Worm (Caenorhabditis elegans): ENCODE data around the gene sel-7.

sel-7 gene

ce11 chrX:14313627-14314026 lies 26.7 kb downstream of the sel-7 start, which contains the start of gene prx-1:
Gene prx-1 (plus strand): TSS chrX:14313927.
- TF ChIP-seq hmbx-1 (tag; optimal IDR thresholded peaks at IDR 0.05): no peak
- TF ChIP-seq ama-1 (optimal IDR thresholded peaks at IDR 0.05): no peak
- TF ChIP-seq tbx-11 (GFP tag; IDR thresholded peaks at IDR 0.05): no peak
- no peak for TF ChIP-seq hmg-4 (GFP tag; optimal IDR thresholded peaks at IDR 0.05)
- TF ChIP-seq tra-4 (tag; optimal IDR thresholded peaks at IDR 0.05): no peak
- no peak for TF ChIP-seq F13C5.2 (tag; optimal IDR thresholded peaks at IDR 0.05)
- no peak for TF ChIP-seq B0310.2 (tag; optimal IDR thresholded peaks at IDR 0.05)

DNA sequence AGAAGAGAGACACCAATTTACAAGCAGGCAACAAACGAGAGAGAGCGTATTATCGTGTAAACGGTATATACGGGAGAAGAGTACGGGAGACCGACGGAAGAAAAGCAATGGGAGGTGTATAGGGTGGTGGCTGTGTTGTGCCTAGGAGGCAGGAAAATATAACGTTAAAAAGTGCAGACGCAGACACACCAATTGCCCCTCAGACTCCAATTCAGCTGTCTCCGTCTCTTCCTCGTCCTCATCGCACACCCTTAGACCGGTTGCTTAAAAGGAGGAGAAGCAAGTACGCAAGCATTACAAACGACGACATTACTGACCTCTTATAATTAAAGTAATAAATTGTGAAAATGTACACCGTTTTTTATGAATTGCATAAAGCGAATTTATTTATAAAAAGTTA lies 27.9 kb downstream of the sel-7 start:
- TF ChIP-seq ceh-13 (GFP tag; optimal IDR thresholded peaks at IDR 0.05) (peak; percentile 4), ama-1 (optimal IDR thresholded peaks at IDR 0.05) (no peak), F13C5.2 (tag; optimal IDR thresholded peaks at IDR 0.05) (peak; percentile 76), scrt-1 (GFP tag; IDR thresholded peaks at IDR 0.05) (0 out of 2 replicates have a peak, but pooled peaks have one; percentile 28), hnd-1 (tag; optimal IDR thresholded peaks at IDR 0.05) (no peak), tbx-11 (GFP tag; IDR thresholded peaks at IDR 0.05) (no peak), hmbx-1 (tag; optimal IDR thresholded peaks at IDR 0.05) (no peak), B0310.2 (tag; optimal IDR thresholded peaks at IDR 0.05) (peak; percentile 54), aly-1 (tag; optimal IDR thresholded peaks at IDR 0.05) (no peak), sea-1 (GFP tag; conservative IDR thresholded peaks at IDR 0.05) (no peak), tbx-37 (GFP tag; conservative IDR thresholded peaks at IDR 0.05) (0 out of 2 replicates have a peak, but pooled peaks have one; percentile 18), tra-4 (tag; optimal IDR thresholded peaks at IDR 0.05) (no peak), ets-7 (tag; optimal IDR thresholded peaks at IDR 0.05) (no peak), pes-1 (GFP tag; IDR thresholded peaks at IDR 0.05) (no peak), ceh-36 (tag; optimal IDR thresholded peaks at IDR 0.05) (no peak), hmg-4 (GFP tag; optimal IDR thresholded peaks at IDR 0.05) (peak; percentile 88), flt-1 (GFP tag; IDR thresholded peaks at IDR 0.05) (peak; percentile 59; the same call in 1 of the 2 replicates)

DNA sequence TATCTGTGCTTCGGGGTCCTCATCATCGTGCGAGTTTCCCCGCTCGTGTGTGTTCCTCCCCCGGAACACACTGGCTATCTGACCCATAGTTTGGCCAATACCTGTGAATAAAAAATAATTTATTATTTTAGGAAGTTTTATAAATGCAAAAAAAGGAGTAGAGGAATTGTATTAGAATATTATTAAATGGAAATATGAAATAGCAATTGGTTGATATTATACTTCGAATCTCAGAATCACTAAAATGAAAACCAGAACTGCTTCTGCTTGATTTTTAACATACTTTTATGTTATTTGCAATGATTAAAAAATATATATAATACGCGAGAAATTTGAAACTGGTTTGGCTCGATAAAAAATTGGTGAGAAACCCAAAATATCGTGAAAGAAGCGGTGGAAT lies 28.7 kb downstream of the sel-7 start, which contains the start of gene mgrn-1:
Gene mgrn-1 (minus strand): TSS at position 101 of the 400 bp plus-strand sequence.
- TF ChIP-seq tbx-37 (GFP tag; conservative IDR thresholded peaks at IDR 0.05): no peak

- TF ChIP-seq ama-1 (optimal IDR thresholded peaks at IDR 0.05) (no peak), sea-1 (GFP tag; conservative IDR thresholded peaks at IDR 0.05) (no peak), tra-4 (tag; optimal IDR thresholded peaks at IDR 0.05) (no peak), ets-7 (tag; optimal IDR thresholded peaks at IDR 0.05) (no peak), tbx-37 (GFP tag; conservative IDR thresholded peaks at IDR 0.05) (no peak), pes-1 (GFP tag; IDR thresholded peaks at IDR 0.05) (no peak), F13C5.2 (tag; optimal IDR thresholded peaks at IDR 0.05) (no peak)
Measured at ce11 chrX:14309656-14310055, 30.6 kb downstream of the sel-7 start.

- TF ChIP-seq pes-1 (GFP tag; IDR thresholded peaks at IDR 0.05) (no peak), ama-1 (optimal IDR thresholded peaks at IDR 0.05) (no peak), tbx-37 (GFP tag; conservative IDR thresholded peaks at IDR 0.05) (no peak), F13C5.2 (tag; optimal IDR thresholded peaks at IDR 0.05) (no peak), ets-7 (tag; optimal IDR thresholded peaks at IDR 0.05) (no peak), ceh-13 (GFP tag; optimal IDR thresholded peaks at IDR 0.05) (no peak), hmg-4 (GFP tag; optimal IDR thresholded peaks at IDR 0.05) (no peak), hmbx-1 (tag; optimal IDR thresholded peaks at IDR 0.05) (no peak), aly-1 (tag; optimal IDR thresholded peaks at IDR 0.05) (no peak), flt-1 (GFP tag; IDR thresholded peaks at IDR 0.05) (no peak), scrt-1 (GFP tag; IDR thresholded peaks at IDR 0.05) (no peak)
Measured at ce11 chrX:14307667-14308066, 32.6 kb downstream of the sel-7 start, which contains the start of gene gphr-2. Gene gphr-2 (minus strand): TSS chrX:14307767.

DNA sequence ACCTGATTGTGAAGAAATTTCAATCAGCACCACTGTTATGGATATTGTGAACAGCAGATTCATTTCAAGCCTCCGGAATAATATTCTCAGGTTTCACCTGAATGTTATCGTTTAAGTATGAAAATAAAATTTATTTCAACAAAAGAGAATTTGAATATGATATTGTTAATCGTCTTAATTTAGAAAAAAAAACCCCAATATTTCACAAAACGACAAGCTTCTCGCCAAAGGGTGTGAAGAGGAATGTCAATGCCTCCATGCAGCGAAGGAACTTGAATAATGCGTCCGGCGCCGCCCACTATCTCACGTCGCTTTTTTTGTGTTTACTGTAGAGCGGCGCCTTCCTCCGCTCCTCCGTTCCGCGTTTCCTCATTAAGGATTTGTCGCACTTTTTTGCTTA lies 37.2 kb downstream of the sel-7 start, which contains the start of gene C11H1.5:
Gene C11H1.5 (minus strand): TSS at position 101 of the 400 bp plus-strand sequence.
- TF ChIP-seq scrt-1 (GFP tag; IDR thresholded peaks at IDR 0.05) (no peak), tbx-11 (GFP tag; IDR thresholded peaks at IDR 0.05) (no peak), F13C5.2 (tag; optimal IDR thresholded peaks at IDR 0.05) (no peak), hmg-4 (GFP tag; optimal IDR thresholded peaks at IDR 0.05) (no peak), ama-1 (optimal IDR thresholded peaks at IDR 0.05) (no peak), pes-1 (GFP tag; IDR thresholded peaks at IDR 0.05) (no peak), tbx-37 (GFP tag; conservative IDR thresholded peaks at IDR 0.05) (no peak), ets-7 (tag; optimal IDR thresholded peaks at IDR 0.05) (no peak), tra-4 (tag; optimal IDR thresholded peaks at IDR 0.05) (no peak), hnd-1 (tag; optimal IDR thresholded peaks at IDR 0.05) (no peak), hmbx-1 (tag; optimal IDR thresholded peaks at IDR 0.05) (no peak), aly-1 (tag; optimal IDR thresholded peaks at IDR 0.05) (no peak)

- TF ChIP-seq hmg-4 (GFP tag; optimal IDR thresholded peaks at IDR 0.05) (peak; percentile 75), flt-1 (GFP tag; IDR thresholded peaks at IDR 0.05) (no peak)
Measured at ce11 chrX:14297209-14297608, 43.1 kb downstream of the sel-7 start.

- TF ChIP-seq sea-1 (GFP tag; conservative IDR thresholded peaks at IDR 0.05) (no peak), hmbx-1 (tag; optimal IDR thresholded peaks at IDR 0.05) (no peak), pes-1 (GFP tag; IDR thresholded peaks at IDR 0.05) (no peak), ama-1 (optimal IDR thresholded peaks at IDR 0.05) (no peak)
Measured at ce11 chrX:14296559-14296958, 43.7 kb downstream of the sel-7 start, which contains the start of gene madd-3. Gene madd-3 (minus strand): TSS chrX:14296659.

- no peak for TF ChIP-seq ceh-36 (tag; optimal IDR thresholded peaks at IDR 0.05)
- TF ChIP-seq tbx-11 (GFP tag; IDR thresholded peaks at IDR 0.05): no peak
- TF ChIP-seq flt-1 (GFP tag; IDR thresholded peaks at IDR 0.05): no peak
- no peak for TF ChIP-seq ama-1 (optimal IDR thresholded peaks at IDR 0.05)
- TF ChIP-seq pes-1 (GFP tag; IDR thresholded peaks at IDR 0.05): no peak
- no peak for TF ChIP-seq B0310.2 (tag; optimal IDR thresholded peaks at IDR 0.05)
- TF ChIP-seq aly-1 (tag; optimal IDR thresholded peaks at IDR 0.05): no peak
Measured at ce11 chrX:14292632-14293031, 47.6 kb downstream of the sel-7 start.
